Fruit fly (Drosophila melanogaster): ENCODE measurements around the gene Idua.

The Idua gene

DNA sequence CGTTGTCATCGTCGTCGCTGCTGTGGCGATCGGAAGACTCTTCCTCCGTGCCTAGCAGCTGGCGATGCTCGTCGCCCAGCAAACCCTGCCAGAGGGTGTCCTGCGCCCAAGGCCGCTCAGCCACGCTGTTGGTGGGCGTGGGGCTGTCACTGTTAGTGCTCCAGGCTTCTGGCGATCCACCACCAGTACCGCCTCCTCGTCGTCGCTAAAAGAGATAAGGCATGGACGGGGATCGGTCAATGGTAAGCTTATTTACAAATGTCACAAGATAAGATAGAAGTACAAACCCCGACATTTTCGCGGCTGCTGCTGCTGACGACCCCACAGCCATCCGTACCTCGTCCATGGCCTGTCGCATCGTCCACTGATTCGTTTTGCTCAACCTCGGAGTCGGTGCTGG, 7.5 kb downstream of the Idua start:
- TF ChIP-seq CG9705 (GFP tag; optimal IDR thresholded peaks at IDR 0.05): no peak
- TF ChIP-seq sage (GFP tag; optimal IDR thresholded peaks at IDR 0.05): no peak
- no peak for TF ChIP-seq N (GFP tag; optimal IDR thresholded peaks at IDR 0.05)
- TF ChIP-seq sv (GFP tag; optimal IDR thresholded peaks at IDR 0.05): no peak
- no peak for TF ChIP-seq Jra (GFP tag; optimal IDR thresholded peaks at IDR 0.05)
- TF ChIP-seq h (GFP tag; optimal IDR thresholded peaks at IDR 0.05): no peak
- TF ChIP-seq Hnf4 (GFP tag; optimal IDR thresholded peaks at IDR 0.05): no peak
- TF ChIP-seq ey (GFP tag; optimal IDR thresholded peaks at IDR 0.05): no peak
- TF ChIP-seq Rel (GFP tag; optimal IDR thresholded peaks at IDR 0.05): no peak
- no peak for TF ChIP-seq Rel (tag; optimal IDR thresholded peaks at IDR 0.05)
- no peak for TF ChIP-seq jim (GFP tag; optimal IDR thresholded peaks at IDR 0.05)
- no peak for TF ChIP-seq CG32264 (GFP tag; optimal IDR thresholded peaks at IDR 0.05)
- no peak for TF ChIP-seq fru (GFP tag; optimal IDR thresholded peaks at IDR 0.05)
- no peak for TF ChIP-seq Hr83 (GFP tag; optimal IDR thresholded peaks at IDR 0.05; ENCODE audit: poor library complexity, severe bottlenecking)
- TF ChIP-seq rgr (GFP tag; optimal IDR thresholded peaks at IDR 0.05): no peak
- TF ChIP-seq woc (GFP tag; optimal IDR thresholded peaks at IDR 0.05): no peak

DNA sequence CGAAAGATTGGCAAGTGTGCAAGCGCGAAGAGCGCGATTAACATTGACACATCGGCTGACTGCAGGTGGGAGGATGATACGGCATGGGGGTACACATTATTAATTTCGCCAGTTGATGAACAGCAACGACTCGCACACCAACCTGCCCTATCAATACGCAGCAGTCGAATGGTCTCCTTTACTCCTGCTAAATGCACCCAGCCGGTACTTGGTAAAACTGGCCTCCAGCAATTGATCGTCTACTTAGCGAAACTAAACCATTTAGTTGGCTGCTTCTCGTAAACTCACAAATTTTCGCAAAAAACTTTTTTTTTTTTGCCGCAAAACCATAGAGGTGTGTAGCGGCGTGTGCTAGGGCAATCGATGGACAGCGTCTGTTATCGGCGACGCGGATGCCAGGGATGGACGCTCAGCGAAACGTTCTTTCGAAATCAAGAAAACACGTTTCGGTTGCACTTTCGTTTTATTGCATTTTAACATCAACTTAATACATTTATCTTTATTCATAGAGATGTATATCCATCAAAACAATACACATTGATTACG, 12.3 kb downstream of the Idua start, which contains the start of gene Ge-1:
TSS of gene Ge-1 (minus strand) at position 373 of the 546 bp plus-strand sequence.
- TF ChIP-seq Abd-B (GFP tag; optimal IDR thresholded peaks at IDR 0.05) (no peak), Hr83 (GFP tag; optimal IDR thresholded peaks at IDR 0.05; ENCODE audit: poor library complexity, severe bottlenecking) (peak; percentile 20), N (GFP tag; optimal IDR thresholded peaks at IDR 0.05) (no peak), CG9705 (GFP tag; optimal IDR thresholded peaks at IDR 0.05) (no peak)

DNA sequence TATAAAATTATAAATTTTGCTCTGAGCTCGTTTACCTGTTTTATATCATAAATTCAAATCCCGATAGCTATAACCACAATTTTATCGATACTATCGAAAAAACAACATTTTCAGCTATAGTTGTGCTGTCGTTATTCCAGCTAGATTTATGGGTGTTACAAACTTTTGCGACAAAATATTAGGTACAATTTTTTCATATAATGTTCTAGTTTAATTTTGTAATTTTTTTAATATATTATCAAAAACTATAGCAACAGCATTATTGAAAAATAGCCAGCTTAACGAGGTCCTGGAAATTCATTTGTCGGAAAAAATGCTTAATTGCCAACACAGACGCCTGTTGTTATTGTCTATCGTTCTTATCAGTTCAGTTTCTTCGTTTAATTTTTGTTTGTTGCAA, 21.8 kb downstream of the Idua start, which contains the start of gene Wdr59:
TSS of gene Wdr59 (plus strand) at position 334 of the 400 bp plus-strand sequence.
- peak; percentile 49 for TF ChIP-seq sv (GFP tag; optimal IDR thresholded peaks at IDR 0.05)
- TF ChIP-seq N (GFP tag; optimal IDR thresholded peaks at IDR 0.05): no peak
- peak; percentile 96 for TF ChIP-seq Myc (optimal IDR thresholded peaks at IDR 0.05)
- no peak for TF ChIP-seq Sp1 (GFP tag; optimal IDR thresholded peaks at IDR 0.05)
- TF ChIP-seq HLH106 (tag; optimal IDR thresholded peaks at IDR 0.05): no peak
- no peak for TF ChIP-seq tai (GFP tag; optimal IDR thresholded peaks at IDR 0.05)
- TF ChIP-seq CG32264 (GFP tag; optimal IDR thresholded peaks at IDR 0.05): no peak
- TF ChIP-seq dsf (GFP tag; optimal IDR thresholded peaks at IDR 0.05; ENCODE audit: borderline replicate concordance): no peak
- peak; percentile 13 for TF ChIP-seq psq (GFP tag; optimal IDR thresholded peaks at IDR 0.05)
- no peak for TF ChIP-seq Jra (GFP tag; optimal IDR thresholded peaks at IDR 0.05)
- TF ChIP-seq OdsH (GFP tag; optimal IDR thresholded peaks at IDR 0.05): no peak
- TF ChIP-seq Dfd (GFP tag; optimal IDR thresholded peaks at IDR 0.05): no peak
- TF ChIP-seq woc (GFP tag; optimal IDR thresholded peaks at IDR 0.05): peak; percentile 87
- TF ChIP-seq ey (GFP tag; optimal IDR thresholded peaks at IDR 0.05): no peak
- no peak for TF ChIP-seq GATAd (GFP tag; optimal IDR thresholded peaks at IDR 0.05)
- TF ChIP-seq Dif (GFP tag; optimal IDR thresholded peaks at IDR 0.05; ENCODE audit: partially characterized antibody): no peak

DNA sequence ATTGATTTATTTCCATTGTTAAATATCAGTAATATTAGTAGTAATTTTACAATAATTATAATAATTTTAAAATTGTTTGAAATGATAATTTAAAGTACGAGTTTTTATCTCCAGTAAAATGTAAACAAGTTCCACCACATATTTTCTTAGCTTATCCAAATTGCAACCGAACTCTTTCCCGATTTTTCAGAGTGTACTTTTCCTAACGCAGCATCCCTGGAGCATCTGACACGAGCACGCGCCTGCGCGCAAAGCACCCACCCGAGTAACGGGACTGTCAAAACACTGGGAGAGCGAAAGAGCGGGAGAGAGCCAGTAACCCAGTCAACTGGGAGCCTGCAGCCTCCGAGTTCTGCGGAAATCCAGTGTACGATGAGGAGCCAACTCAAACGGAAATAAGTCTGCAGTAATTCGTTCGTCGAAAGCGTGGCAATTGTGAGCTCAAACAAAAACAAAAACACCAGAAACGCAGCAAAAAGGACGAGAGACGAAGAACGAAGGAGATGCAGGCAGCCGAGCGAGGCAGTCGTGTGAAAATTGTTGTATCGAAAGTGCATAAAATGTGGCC, 26.4 kb downstream of the Idua start, which contains the start of gene CG16854:
TSS of gene CG16854 (plus strand) at position 365 of the 568 bp plus-strand sequence.
- TF ChIP-seq CrebA (GFP tag; optimal IDR thresholded peaks at IDR 0.05; ENCODE audit: borderline replicate concordance) (no peak), Dif (GFP tag; optimal IDR thresholded peaks at IDR 0.05; ENCODE audit: partially characterized antibody) (peak; percentile 11)

DNA sequence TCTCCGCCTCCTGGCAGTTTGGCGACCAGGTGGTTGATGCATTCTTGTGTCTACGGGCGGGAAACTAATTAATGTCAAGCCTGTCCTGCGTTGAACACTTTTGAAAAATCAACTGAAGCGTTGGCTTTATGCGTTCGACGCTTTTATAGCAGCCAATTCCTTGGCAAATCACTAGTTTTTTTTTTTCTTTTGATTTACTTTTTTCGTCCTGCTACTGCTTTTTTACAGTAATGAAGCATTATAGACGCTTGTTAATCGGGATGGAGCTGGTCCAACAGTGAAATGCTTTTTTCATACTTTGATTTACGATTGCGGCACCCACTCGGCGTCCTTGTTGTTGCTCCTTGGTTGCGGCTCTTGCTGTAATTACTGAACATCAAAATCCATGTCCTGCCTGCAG, 27.7 kb downstream of the Idua start, which contains the start of gene AstCC:
TSS of gene AstCC (minus strand) at position 101 of the 400 bp plus-strand sequence.
- TF ChIP-seq lola (GFP tag; optimal IDR thresholded peaks at IDR 0.05) (no peak), rgr (GFP tag; optimal IDR thresholded peaks at IDR 0.05) (no peak), Rel (GFP tag; optimal IDR thresholded peaks at IDR 0.05) (no peak), Rel (tag; optimal IDR thresholded peaks at IDR 0.05) (no peak), h (GFP tag; optimal IDR thresholded peaks at IDR 0.05) (no peak), N (GFP tag; optimal IDR thresholded peaks at IDR 0.05) (no peak), Jra (GFP tag; optimal IDR thresholded peaks at IDR 0.05) (no peak), GATAd (GFP tag; optimal IDR thresholded peaks at IDR 0.05) (no peak), Mio (GFP tag; optimal IDR thresholded peaks at IDR 0.05) (no peak), Hr83 (GFP tag; optimal IDR thresholded peaks at IDR 0.05; ENCODE audit: poor library complexity, severe bottlenecking) (no peak), Vsx2 (GFP tag; optimal IDR thresholded peaks at IDR 0.05; ENCODE audit: partially characterized antibody) (no peak), HLH106 (tag; optimal IDR thresholded peaks at IDR 0.05) (no peak), usp (GFP tag; optimal IDR thresholded peaks at IDR 0.05) (no peak), ey (GFP tag; optimal IDR thresholded peaks at IDR 0.05) (no peak), tai (GFP tag; optimal IDR thresholded peaks at IDR 0.05) (no peak), sage (GFP tag; optimal IDR thresholded peaks at IDR 0.05) (no peak), brk (GFP tag; optimal IDR thresholded peaks at IDR 0.05) (no peak), Dif (GFP tag; optimal IDR thresholded peaks at IDR 0.05; ENCODE audit: partially characterized antibody) (no peak)
